Worm (Caenorhabditis elegans) whole organism, midembryonic: Measurements from ENCODE around the gene Y76B12C.4.

Experiments
- T22C8.4 ChIP-seq: fragments of 200-800 bp; sonication (Bioruptor generic); IDR thresholded peaks from 2 replicates; pipeline ENCODE4 v1.3.6; 2022; ENCODE audit warnings: missing genetic modification characterization, missing compliant biosample characterization
- cog-1 ChIP-seq: sonication (generic microtip); optimal IDR thresholded peaks from 2 replicates; lab custom pipeline; 2016; ENCODE audit warnings: missing genetic modification characterization, missing compliant biosample characterization
- flt-1 ChIP-seq: fragments of 200-800 bp; sonication (Bioruptor generic); IDR thresholded peaks from 2 replicates; pipeline ENCODE4 v1.3.6; 2022; ENCODE audit warnings: missing genetic modification characterization, missing compliant biosample characterization
- klf-2 ChIP-seq: fragments of 200-800 bp; sonication (Bioruptor generic); conservative IDR thresholded peaks from 2 replicates; pipeline ENCODE4 v1.3.6; 2022; ENCODE audit warnings: missing genetic modification reagents, missing genetic modification characterization, missing compliant biosample characterization
- med-1 ChIP-seq: sonication (generic microtip); optimal IDR thresholded peaks from 2 replicates; lab custom pipeline; 2017; ENCODE audit warnings: missing genetic modification characterization, mild to moderate bottlenecking, missing compliant biosample characterization, antibody characterized with exemption, missing genetic modification reagents; ENCODE audit not compliant: insufficient read depth
- ref-1 ChIP-seq: fragments of 200-800 bp; sonication (Bioruptor generic); conservative IDR thresholded peaks from 2 replicates; pipeline ENCODE4 v1.3.6; 2022; ENCODE audit warnings: missing genetic modification reagents, missing genetic modification characterization, missing compliant biosample characterization
- tab-1 ChIP-seq: fragments of 200-800 bp; sonication (Bioruptor generic); IDR thresholded peaks from 2 replicates; pipeline ENCODE4 v1.3.6; 2022; ENCODE audit warnings: missing genetic modification characterization, missing compliant biosample characterization
- ztf-23 ChIP-seq: fragments of 200-800 bp; sonication (Bioruptor generic); IDR thresholded peaks from 2 replicates; pipeline ENCODE4 v1.3.6; 2022; ENCODE audit warnings: missing genetic modification reagents, missing genetic modification characterization, missing compliant biosample characterization
- ztf-29 ChIP-seq: fragments of 200-800 bp; sonication (Bioruptor generic); IDR thresholded peaks from 2 replicates; pipeline ENCODE4 v1.3.6; 2022; ENCODE audit warnings: missing genetic modification reagents, missing genetic modification characterization, missing compliant biosample characterization

Gene Y76B12C.4

ce11 chrIV:1973372-1973771 lies 1.2 kb upstream of the Y76B12C.4 start, which contains the start of gene Y76B12C.3:
TSS of gene Y76B12C.3 (plus strand) at chrIV:1973705.
- TF ChIP-seq flt-1 (GFP tag; lab: Robert Waterston, UW): no peak
- no peak for TF ChIP-seq T22C8.4
- TF ChIP-seq cog-1 (tag; lab: Kevin White, UChicago): no peak
- no peak for TF ChIP-seq ref-1 (GFP tag; lab: Robert Waterston, UW)
- TF ChIP-seq ztf-29 (GFP tag; lab: Robert Waterston, UW): no peak
- no peak for TF ChIP-seq med-1 (GFP tag; lab: Kevin White, UChicago)
- TF ChIP-seq klf-2: no peak
- TF ChIP-seq ztf-23 (GFP tag; lab: Robert Waterston, UW): no peak
- TF ChIP-seq tab-1 (GFP tag; lab: Robert Waterston, UW): no peak

- TF ChIP-seq ztf-23 (GFP tag; lab: Robert Waterston, UW) (no peak), ref-1 (GFP tag; lab: Robert Waterston, UW) (no peak), flt-1 (GFP tag; lab: Robert Waterston, UW) (no peak), cog-1 (tag; lab: Kevin White, UChicago) (no peak), ztf-29 (GFP tag; lab: Robert Waterston, UW) (no peak), T22C8.4 (peak; percentile 71)
Measured at ce11 chrIV:1971078-1971477, 1.1 kb downstream of the Y76B12C.4 start.

ce11 chrIV:1970158-1970557 lies 2.0 kb downstream of the Y76B12C.4 start:
- TF ChIP-seq flt-1 (GFP tag; lab: Robert Waterston, UW): no peak
- TF ChIP-seq ref-1 (GFP tag; lab: Robert Waterston, UW): no peak
- TF ChIP-seq tab-1 (GFP tag; lab: Robert Waterston, UW): no peak
- no peak for TF ChIP-seq cog-1 (tag; lab: Kevin White, UChicago)
- TF ChIP-seq med-1 (GFP tag; lab: Kevin White, UChicago): no peak
- no peak for TF ChIP-seq ztf-23 (GFP tag; lab: Robert Waterston, UW)
- TF ChIP-seq klf-2: no peak
- no peak for TF ChIP-seq ztf-29 (GFP tag; lab: Robert Waterston, UW)
- no peak for TF ChIP-seq T22C8.4

ce11 chrIV:1969353-1969752 lies 2.8 kb downstream of the Y76B12C.4 start, which contains the start of gene Y48A5A.3:
TSS of gene Y48A5A.3 (plus strand) at chrIV:1969737.
- TF ChIP-seq T22C8.4 (peak; percentile 74), klf-2 (no peak)

ce11 chrIV:1965135-1965534 lies 7.0 kb downstream of the Y76B12C.4 start, which contains the start of gene Y48A5A.1:
TSS of gene Y48A5A.1 (plus strand) at chrIV:1965481.
- TF ChIP-seq T22C8.4 (peak; percentile 77), ztf-29 (GFP tag; lab: Robert Waterston, UW) (no peak)

- no peak for TF ChIP-seq tab-1 (GFP tag; lab: Robert Waterston, UW)
- TF ChIP-seq flt-1 (GFP tag; lab: Robert Waterston, UW): no peak
- no peak for TF ChIP-seq T22C8.4
- TF ChIP-seq klf-2: no peak
- TF ChIP-seq ztf-29 (GFP tag; lab: Robert Waterston, UW): no peak
- TF ChIP-seq ztf-23 (GFP tag; lab: Robert Waterston, UW): no peak
- no peak for TF ChIP-seq ref-1 (GFP tag; lab: Robert Waterston, UW)
- no peak for TF ChIP-seq med-1 (GFP tag; lab: Kevin White, UChicago)
- no peak for TF ChIP-seq cog-1 (tag; lab: Kevin White, UChicago)
Measured at ce11 chrIV:1964057-1964456, 8.1 kb downstream of the Y76B12C.4 start.

ce11 chrIV:1963247-1963646 lies 8.9 kb downstream of the Y76B12C.4 start, which contains the start of gene ulp-3:
TSS of gene ulp-3 (plus strand) at chrIV:1963634.
- TF ChIP-seq ztf-23 (GFP tag; lab: Robert Waterston, UW): no peak
- TF ChIP-seq tab-1 (GFP tag; lab: Robert Waterston, UW): no peak
- TF ChIP-seq cog-1 (tag; lab: Kevin White, UChicago): no peak
- no peak for TF ChIP-seq ztf-29 (GFP tag; lab: Robert Waterston, UW)
- no peak for TF ChIP-seq ref-1 (GFP tag; lab: Robert Waterston, UW)
- no peak for TF ChIP-seq T22C8.4
- TF ChIP-seq flt-1 (GFP tag; lab: Robert Waterston, UW): no peak
- TF ChIP-seq med-1 (GFP tag; lab: Kevin White, UChicago): no peak
- TF ChIP-seq klf-2: no peak

- no peak for TF ChIP-seq ztf-23 (GFP tag; lab: Robert Waterston, UW)
- no peak for TF ChIP-seq klf-2
- no peak for TF ChIP-seq T22C8.4
- TF ChIP-seq ref-1 (GFP tag; lab: Robert Waterston, UW): no peak
- TF ChIP-seq med-1 (GFP tag; lab: Kevin White, UChicago): no peak
- no peak for TF ChIP-seq flt-1 (GFP tag; lab: Robert Waterston, UW)
- TF ChIP-seq tab-1 (GFP tag; lab: Robert Waterston, UW): no peak
- TF ChIP-seq cog-1 (tag; lab: Kevin White, UChicago): no peak
- TF ChIP-seq ztf-29 (GFP tag; lab: Robert Waterston, UW): no peak
Measured at ce11 chrIV:1959554-1959953, 12.6 kb downstream of the Y76B12C.4 start, which contains the start of gene tdpo-1. TSS of gene tdpo-1 (plus strand) at chrIV:1959854.

ce11 chrIV:1956411-1956810 lies 15.8 kb downstream of the Y76B12C.4 start, which contains the start of gene F52C12.6:
TSS of gene F52C12.6 (plus strand) at chrIV:1956711.
- no peak for TF ChIP-seq cog-1 (tag; lab: Kevin White, UChicago)
- no peak for TF ChIP-seq ztf-29 (GFP tag; lab: Robert Waterston, UW)
- no peak for TF ChIP-seq ref-1 (GFP tag; lab: Robert Waterston, UW)
- no peak for TF ChIP-seq klf-2
- TF ChIP-seq med-1 (GFP tag; lab: Kevin White, UChicago): no peak
- TF ChIP-seq T22C8.4: no peak
- TF ChIP-seq flt-1 (GFP tag; lab: Robert Waterston, UW): no peak
- TF ChIP-seq tab-1 (GFP tag; lab: Robert Waterston, UW): no peak
- no peak for TF ChIP-seq ztf-23 (GFP tag; lab: Robert Waterston, UW)

ce11 chrIV:1953132-1953629 lies 19.0 kb downstream of the Y76B12C.4 start, which contains the start of gene F52C12.2:
TSS of gene F52C12.2 (plus strand) at chrIV:1953579.
- TF ChIP-seq klf-2: no peak
- no peak for TF ChIP-seq ref-1 (GFP tag; lab: Robert Waterston, UW)
- no peak for TF ChIP-seq cog-1 (tag; lab: Kevin White, UChicago)
- TF ChIP-seq tab-1 (GFP tag; lab: Robert Waterston, UW): no peak
- no peak for TF ChIP-seq ztf-23 (GFP tag; lab: Robert Waterston, UW)
- 0 out of 2 replicates have a peak, but pooled peaks have one; percentile 45 for TF ChIP-seq T22C8.4
- TF ChIP-seq ztf-29 (GFP tag; lab: Robert Waterston, UW): no peak
- no peak for TF ChIP-seq med-1 (GFP tag; lab: Kevin White, UChicago)
